Fruit fly (Drosophila melanogaster): ENCODE data around the gene CG4496.

Gene CG4496

DNA sequence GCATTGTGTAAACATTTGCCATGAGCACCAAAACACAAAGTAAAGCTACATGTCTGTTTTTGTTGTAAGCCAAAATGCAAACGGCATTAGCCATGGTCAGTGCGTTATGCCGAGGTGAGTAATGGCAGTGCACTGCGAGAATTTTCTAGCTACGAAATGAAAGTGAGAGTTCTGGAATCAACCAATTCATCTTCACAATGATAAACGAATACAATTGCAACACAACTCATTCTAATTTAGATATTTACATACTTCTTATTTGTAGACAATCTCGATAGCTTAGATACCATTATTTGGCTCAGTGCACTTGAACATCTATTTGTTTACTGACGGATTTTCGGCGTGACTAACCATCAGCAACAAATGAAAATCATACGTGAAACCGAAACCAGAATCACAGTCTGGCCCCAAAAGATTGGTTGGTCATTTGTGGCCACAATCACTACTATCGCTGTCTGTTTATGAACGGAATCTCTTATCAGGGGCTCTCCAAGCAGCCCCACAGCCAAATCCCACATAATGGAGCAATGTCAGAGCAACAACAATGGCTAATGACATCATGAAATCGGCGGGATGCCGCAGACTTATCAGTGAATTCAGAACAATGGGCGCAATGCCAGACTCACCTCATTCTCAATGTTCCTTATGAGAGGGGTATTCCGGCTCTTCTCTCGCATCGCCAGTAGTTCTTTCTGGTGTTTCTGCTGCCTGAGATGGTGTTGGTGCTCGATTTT lies 34.8 kb downstream of the CG4496 start (continued):
- TF ChIP-seq CG11762 (GFP tag; optimal IDR thresholded peaks at IDR 0.05; ENCODE audit: insufficient read depth) (no peak), CG3032 (tag; optimal IDR thresholded peaks at IDR 0.05) (no peak), CG10669 (GFP tag; optimal IDR thresholded peaks at IDR 0.05) (peak; percentile 15), CG34406 (GFP tag; optimal IDR thresholded peaks at IDR 0.05) (no peak), Sox15 (GFP tag; optimal IDR thresholded peaks at IDR 0.05) (peak; percentile 6), esn (GFP tag; optimal IDR thresholded peaks at IDR 0.05) (peak; percentile 34), CG6163 (GFP tag; IDR thresholded peaks at IDR 0.05) (peak; percentile 60; the same call in 2 of the 3 replicates), Hr4 (GFP tag; optimal IDR thresholded peaks at IDR 0.05) (peak; percentile 30), net (GFP tag; optimal IDR thresholded peaks at IDR 0.05) (peak; percentile 14), spab (GFP tag; optimal IDR thresholded peaks at IDR 0.05) (no peak)

DNA sequence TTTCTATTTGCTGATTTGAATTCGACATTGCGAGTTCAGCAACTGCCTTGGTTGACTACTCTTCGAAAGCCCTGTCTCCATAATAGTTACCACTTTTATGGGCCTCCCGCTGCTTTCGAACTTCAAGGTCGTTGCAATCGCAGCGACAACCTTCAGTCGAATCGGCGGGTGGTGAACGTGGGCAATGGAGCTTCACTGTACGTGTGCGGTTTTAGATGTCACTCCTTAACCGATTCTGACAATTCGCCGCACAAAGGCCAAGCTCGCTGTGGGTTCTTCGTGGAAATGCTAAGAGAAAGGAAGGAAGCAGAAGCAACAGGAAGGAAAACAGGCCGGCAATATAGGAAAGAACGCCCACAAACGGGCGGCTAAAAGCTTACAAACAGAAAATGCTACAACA lies 37.5 kb downstream of the CG4496 start:
- TF ChIP-seq spab (GFP tag; optimal IDR thresholded peaks at IDR 0.05) (no peak), CG6792 (GFP tag; optimal IDR thresholded peaks at IDR 0.05) (no peak), dsx (GFP tag; optimal IDR thresholded peaks at IDR 0.05; ENCODE audit: poor library complexity, severe bottlenecking) (no peak), dac (GFP tag; optimal IDR thresholded peaks at IDR 0.05) (no peak), fd59A (GFP tag; optimal IDR thresholded peaks at IDR 0.05) (no peak), Hr4 (GFP tag; optimal IDR thresholded peaks at IDR 0.05) (no peak), CG9139 (GFP tag; optimal IDR thresholded peaks at IDR 0.05) (no peak), CG11902 (GFP tag; optimal IDR thresholded peaks at IDR 0.05) (no peak), CG6276 (GFP tag; optimal IDR thresholded peaks at IDR 0.05) (no peak)

DNA sequence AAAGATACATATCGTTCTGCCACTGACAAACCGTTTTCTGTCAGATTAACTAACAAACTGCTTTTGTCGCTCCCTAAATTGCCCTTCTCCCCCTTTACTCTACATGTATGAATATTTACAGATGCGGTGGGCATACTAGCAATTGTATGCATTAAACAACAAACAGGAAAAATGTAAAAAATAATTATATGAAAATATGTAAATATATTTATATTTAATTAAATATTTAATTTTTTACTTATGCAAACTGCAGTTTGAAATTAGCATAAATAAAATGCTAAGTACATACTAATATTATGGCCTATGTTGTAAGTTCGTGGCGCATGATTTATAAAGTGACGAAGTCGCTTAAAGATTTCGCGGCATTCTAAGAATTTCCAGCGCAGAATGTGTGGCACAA lies 39.0 kb downstream of the CG4496 start:
- TF ChIP-seq CG6163 (GFP tag; IDR thresholded peaks at IDR 0.05): 0 out of 3 replicates have a peak, but pooled peaks have one; percentile 35
- TF ChIP-seq Smox (GFP tag; optimal IDR thresholded peaks at IDR 0.05): no peak
- TF ChIP-seq fd59A (GFP tag; optimal IDR thresholded peaks at IDR 0.05): no peak
- TF ChIP-seq CG6808 (GFP tag; optimal IDR thresholded peaks at IDR 0.05): no peak
- no peak for TF ChIP-seq svp (GFP tag)
- TF ChIP-seq Eip75B (GFP tag; optimal IDR thresholded peaks at IDR 0.05): no peak
- no peak for TF ChIP-seq CG6854 (GFP tag; optimal IDR thresholded peaks at IDR 0.05)
- no peak for TF ChIP-seq CG3919 (GFP tag; optimal IDR thresholded peaks at IDR 0.05)
- no peak for TF ChIP-seq CG7368 (GFP tag; optimal IDR thresholded peaks at IDR 0.05)
- TF ChIP-seq achi (GFP tag; optimal IDR thresholded peaks at IDR 0.05): peak; percentile 37
- no peak for TF ChIP-seq CG10669 (GFP tag; optimal IDR thresholded peaks at IDR 0.05)
- TF ChIP-seq Eip78C (GFP tag): peak; percentile 66
- peak; percentile 30 for TF ChIP-seq esn (GFP tag; optimal IDR thresholded peaks at IDR 0.05)
- no peak for TF ChIP-seq fd85E (GFP tag; optimal IDR thresholded peaks at IDR 0.05)
- peak; percentile 61 for TF ChIP-seq CG15336 (GFP tag; IDR thresholded peaks at IDR 0.05)
- TF ChIP-seq CG8319 (GFP tag; optimal IDR thresholded peaks at IDR 0.05): no peak
- TF ChIP-seq Lpt (GFP tag; optimal IDR thresholded peaks at IDR 0.05): no peak
- no peak for TF ChIP-seq Sox14 (GFP tag; optimal IDR thresholded peaks at IDR 0.05)
- peak; percentile 36 for TF ChIP-seq CG8632 (GFP tag; optimal IDR thresholded peaks at IDR 0.05)
- TF ChIP-seq Hr38 (GFP tag; optimal IDR thresholded peaks at IDR 0.05): no peak
- TF ChIP-seq Eip93F (GFP tag; optimal IDR thresholded peaks at IDR 0.05): no peak
- no peak for TF ChIP-seq Sox102F (GFP tag; optimal IDR thresholded peaks at IDR 0.05)
- TF ChIP-seq OdsH (GFP tag; optimal IDR thresholded peaks at IDR 0.05): peak; percentile 20
- peak; percentile 19 for TF ChIP-seq acj6 (GFP tag; optimal IDR thresholded peaks at IDR 0.05)
- no peak for TF ChIP-seq CG1621 (tag; optimal IDR thresholded peaks at IDR 0.05)
- TF ChIP-seq salr (GFP tag; optimal IDR thresholded peaks at IDR 0.05): no peak
- TF ChIP-seq spab (GFP tag; optimal IDR thresholded peaks at IDR 0.05): no peak
- no peak for TF ChIP-seq CG6792 (GFP tag; optimal IDR thresholded peaks at IDR 0.05)
- TF ChIP-seq CG4318 (GFP tag; optimal IDR thresholded peaks at IDR 0.05): no peak
- TF ChIP-seq CG8119 (GFP tag; IDR thresholded peaks at IDR 0.05): peak; percentile 70
- peak; percentile 51 for TF ChIP-seq dsx (GFP tag; optimal IDR thresholded peaks at IDR 0.05; ENCODE audit: poor library complexity, severe bottlenecking)
- TF ChIP-seq Gug (GFP tag; IDR thresholded peaks at IDR 0.05): no peak
- no peak for TF ChIP-seq Ets21C (GFP tag; optimal IDR thresholded peaks at IDR 0.05)
- no peak for TF ChIP-seq fkh (GFP tag; optimal IDR thresholded peaks at IDR 0.05)
- peak; percentile 57 for TF ChIP-seq Ets96B (tag; optimal IDR thresholded peaks at IDR 0.05)
- TF ChIP-seq CG9139 (GFP tag; optimal IDR thresholded peaks at IDR 0.05): peak; percentile 21
- peak; percentile 43 for TF ChIP-seq CG10631 (GFP tag; optimal IDR thresholded peaks at IDR 0.05)
- no peak for TF ChIP-seq Sox15 (GFP tag; optimal IDR thresholded peaks at IDR 0.05)
